Worm (Caenorhabditis elegans) whole organism, L4 larva: ENCODE measurements around the gene Y54G11A.14.

Experiments used
- F26F4.8 ChIP-seq: fragments of 200-800 bp; sonication (Bioruptor generic); conservative IDR thresholded peaks from 2 replicates; pipeline ENCODE4 v1.3.6; 2022; ENCODE audit warnings: missing genetic modification characterization, missing compliant biosample characterization
- F44E2.7 ChIP-seq: fragments of 200-800 bp; sonication (Bioruptor generic); IDR thresholded peaks from 2 replicates; pipeline ENCODE4 v2.1.2; 2022; ENCODE audit warnings: missing genetic modification characterization, missing compliant biosample characterization
- F49E8.2 ChIP-seq: sonication (generic microtip); optimal IDR thresholded peaks from 2 replicates; lab custom pipeline; 2016; ENCODE audit warnings: missing compliant biosample characterization, mild to moderate bottlenecking, missing genetic modification characterization, borderline replicate concordance
- T20F7.1 ChIP-seq: fragments of 200-800 bp; sonication (Bioruptor generic); optimal IDR thresholded peaks from 2 replicates; lab custom pipeline; 2018; ENCODE audit warnings: mild to moderate bottlenecking, missing genetic modification characterization, missing compliant biosample characterization
- ZK337.2 ChIP-seq: fragments of 200-800 bp; sonication (Bioruptor generic); IDR thresholded peaks from 2 replicates; pipeline ENCODE4 v1.3.6; 2022; ENCODE audit warnings: missing genetic modification reagents, missing genetic modification characterization, missing compliant biosample characterization
- ama-1 ChIP-seq: fragments of 150-350 bp; optimal IDR thresholded peaks from 2 replicates; lab custom pipeline; 2014; ENCODE audit warnings: inconsistent platforms, mixed read lengths
- ceh-20 ChIP-seq: fragments of 200-800 bp; sonication (Bioruptor generic); IDR thresholded peaks from 2 replicates; pipeline ENCODE4 v1.3.6; 2022; ENCODE audit warnings: missing genetic modification reagents, missing genetic modification characterization, missing compliant biosample characterization
- ceh-28 ChIP-seq: fragments of 150-350 bp; optimal IDR thresholded peaks from 2 replicates; lab custom pipeline; 2014; ENCODE audit warnings: missing biosample characterization, missing genetic modification reagents, missing genetic modification characterization
- ceh-32 ChIP-seq: sonication (generic microtip); optimal IDR thresholded peaks from 2 replicates; lab custom pipeline; 2016; ENCODE audit warnings: mild to moderate bottlenecking, missing genetic modification characterization, missing compliant biosample characterization; ENCODE audit not compliant: poor library complexity
- ceh-62 ChIP-seq: sonication (generic microtip); optimal IDR thresholded peaks from 2 replicates; lab custom pipeline; 2017; ENCODE audit warnings: missing biosample characterization, missing genetic modification characterization
- ces-1 ChIP-seq: fragments of 150-350 bp; sonication (generic microtip); optimal IDR thresholded peaks from 4 replicates; lab custom pipeline; 2014; ENCODE audit warnings: missing biosample characterization, missing genetic modification reagents, missing genetic modification characterization
- cey-2 ChIP-seq: sonication (generic microtip); optimal IDR thresholded peaks from 3 replicates; lab custom pipeline; 2017; ENCODE audit warnings: missing genetic modification characterization, mild to moderate bottlenecking, missing compliant biosample characterization, antibody characterized with exemption, borderline replicate concordance; ENCODE audit not compliant: insufficient read depth
- ctbp-1 ChIP-seq: fragments of 200-800 bp; sonication (Bioruptor generic); IDR thresholded peaks from 2 replicates; pipeline ENCODE4 v1.3.6; 2022; ENCODE audit warnings: missing genetic modification reagents, missing genetic modification characterization, missing compliant biosample characterization
- daf-12 ChIP-seq: fragments of 150-350 bp; optimal IDR thresholded peaks from 2 replicates; lab custom pipeline; 2014; ENCODE audit warnings: missing biosample characterization, missing genetic modification reagents, missing genetic modification characterization
- dmd-6 ChIP-seq: fragments of 200-800 bp; sonication (Bioruptor generic); IDR thresholded peaks from 2 replicates; pipeline ENCODE4 v1.3.6; 2022; ENCODE audit warnings: missing genetic modification reagents, missing genetic modification characterization, missing compliant biosample characterization
- dmd-9 ChIP-seq: fragments of 200-800 bp; sonication (Bioruptor generic); IDR thresholded peaks from 2 replicates; pipeline ENCODE4 v1.3.6; 2022; ENCODE audit warnings: missing genetic modification reagents, missing genetic modification characterization, missing compliant biosample characterization
- egl-27 ChIP-seq: sonication (generic microtip); optimal IDR thresholded peaks from 3 replicates; lab custom pipeline; 2017; ENCODE audit warnings: missing biosample characterization, missing genetic modification reagents, missing genetic modification characterization
- fkh-10 ChIP-seq: fragments of 150-350 bp; optimal IDR thresholded peaks from 2 replicates; lab custom pipeline; 2014; ENCODE audit warnings: missing biosample characterization, missing genetic modification reagents, missing genetic modification characterization
- hlh-11 ChIP-seq: fragments of 200-800 bp; sonication (Bioruptor generic); optimal IDR thresholded peaks from 2 replicates; lab custom pipeline; 2018; ENCODE audit warnings: mild to moderate bottlenecking, missing genetic modification characterization, missing compliant biosample characterization
- hmg-1.1 ChIP-seq: fragments of 200-800 bp; sonication (Bioruptor generic); IDR thresholded peaks from 2 replicates; pipeline ENCODE4 v1.3.6; 2022; ENCODE audit warnings: missing genetic modification reagents, missing genetic modification characterization, missing compliant biosample characterization
- jun-1 ChIP-seq: fragments of 150-350 bp; optimal IDR thresholded peaks from 2 replicates; lab custom pipeline; 2014; ENCODE audit warnings: missing biosample characterization, missing genetic modification reagents, missing genetic modification characterization
- lim-7 ChIP-seq: fragments of 200-800 bp; sonication (Bioruptor generic); IDR thresholded peaks from 2 replicates; pipeline ENCODE4 v1.3.6; 2022; ENCODE audit warnings: missing genetic modification characterization, missing compliant biosample characterization
- lin-1 ChIP-seq: fragments of 200-800 bp; sonication (Bioruptor generic); IDR thresholded peaks from 2 replicates; pipeline ENCODE4 v1.3.6; 2022; ENCODE audit warnings: missing genetic modification reagents, missing genetic modification characterization, missing compliant biosample characterization
- lin-15B ChIP-seq: fragments of 150-350 bp; sonication (generic microtip); optimal IDR thresholded peaks from 3 replicates; lab custom pipeline; 2014; ENCODE audit warnings: missing biosample characterization, missing genetic modification characterization
- lin-38 ChIP-seq: fragments of 200-800 bp; sonication (Bioruptor generic); IDR thresholded peaks from 2 replicates; pipeline ENCODE4 v1.3.6; 2022; ENCODE audit warnings: missing genetic modification reagents, missing genetic modification characterization, missing compliant biosample characterization
- lin-39 ChIP-seq: fragments of 150-350 bp; optimal IDR thresholded peaks from 2 replicates; lab custom pipeline; 2014; ENCODE audit warnings: missing biosample characterization, missing genetic modification reagents, missing genetic modification characterization
- madf-5 ChIP-seq, 2 experiments: fragments of 200-800 bp; sonication (Bioruptor generic); IDR thresholded peaks; 2 replicates each; pipeline ENCODE4 v1.3.6; 2022; ENCODE audit warnings: missing compliant biosample characterization in 2 of 2, missing genetic modification characterization in 2 of 2
- madf-9 ChIP-seq: fragments of 200-800 bp; sonication (Bioruptor generic); conservative IDR thresholded peaks from 2 replicates; pipeline ENCODE4 v1.3.6; 2022; ENCODE audit warnings: missing genetic modification reagents, missing genetic modification characterization, missing compliant biosample characterization
- mep-1 ChIP-seq: fragments of 150-350 bp; sonication (generic microtip); optimal IDR thresholded peaks from 3 replicates; lab custom pipeline; 2014; ENCODE audit warnings: missing biosample characterization, missing genetic modification characterization
- mes-2 ChIP-seq: sonication (generic microtip); optimal IDR thresholded peaks from 2 replicates; lab custom pipeline; 2016; ENCODE audit warnings: missing genotype, mild to moderate bottlenecking, missing genetic modification characterization, missing compliant biosample characterization; ENCODE audit not compliant: poor library complexity, severe bottlenecking
- mxl-3 ChIP-seq: fragments of 200-800 bp; sonication (Bioruptor generic); optimal IDR thresholded peaks from 2 replicates; lab custom pipeline; 2018; ENCODE audit warnings: mild to moderate bottlenecking, missing genetic modification characterization, missing compliant biosample characterization
- nhr-10 ChIP-seq: fragments of 150-350 bp; optimal IDR thresholded peaks from 2 replicates; lab custom pipeline; 2014; ENCODE audit warnings: missing biosample characterization, missing genetic modification characterization
- nhr-102 ChIP-seq: sonication (generic microtip); optimal IDR thresholded peaks from 2 replicates; lab custom pipeline; 2016; ENCODE audit warnings: mild to moderate bottlenecking, missing genetic modification characterization, moderate library complexity, missing compliant biosample characterization
- nhr-111 ChIP-seq: fragments of 200-800 bp; sonication (Bioruptor generic); optimal IDR thresholded peaks from 2 replicates; lab custom pipeline; 2018; ENCODE audit warnings: mild to moderate bottlenecking, missing genetic modification characterization, missing compliant biosample characterization
- nhr-25 ChIP-seq: sonication (generic microtip); optimal IDR thresholded peaks from 2 replicates; lab custom pipeline; 2017; ENCODE audit warnings: missing genetic modification characterization, mild to moderate bottlenecking, missing compliant biosample characterization, antibody characterized with exemption, moderate library complexity, borderline replicate concordance; ENCODE audit not compliant: insufficient read depth
- nhr-28 ChIP-seq: fragments of 150-350 bp; optimal IDR thresholded peaks from 2 replicates; lab custom pipeline; 2014; ENCODE audit warnings: missing biosample characterization, missing genetic modification characterization
- nhr-6 ChIP-seq: fragments of 150-350 bp; optimal IDR thresholded peaks from 2 replicates; lab custom pipeline; 2014; ENCODE audit warnings: missing biosample characterization, missing genetic modification characterization
- nhr-76 ChIP-seq: fragments of 150-350 bp; optimal IDR thresholded peaks from 2 replicates; lab custom pipeline; 2014; ENCODE audit warnings: missing biosample characterization, missing genetic modification characterization
- nhr-77 ChIP-seq: fragments of 150-350 bp; optimal IDR thresholded peaks from 2 replicates; lab custom pipeline; 2014; ENCODE audit warnings: missing biosample characterization, missing genetic modification characterization
- php-3 ChIP-seq: fragments of 200-800 bp; sonication (Bioruptor generic); IDR thresholded peaks from 2 replicates; pipeline ENCODE4 v1.3.6; 2022; ENCODE audit warnings: missing genetic modification reagents, missing genetic modification characterization, missing compliant biosample characterization
- pqm-1 ChIP-seq: sonication (generic microtip); optimal IDR thresholded peaks from 2 replicates; lab custom pipeline; 2017; ENCODE audit warnings: missing biosample characterization, missing genetic modification characterization
- saeg-2 ChIP-seq: fragments of 200-800 bp; sonication (Bioruptor generic); IDR thresholded peaks from 2 replicates; pipeline ENCODE4 v1.3.6; 2022; ENCODE audit warnings: missing genetic modification reagents, missing genetic modification characterization, missing compliant biosample characterization
- sdz-12 ChIP-seq: fragments of 200-800 bp; sonication (Bioruptor generic); optimal IDR thresholded peaks from 2 replicates; lab custom pipeline; 2018; ENCODE audit warnings: mild to moderate bottlenecking, missing genetic modification characterization, missing compliant biosample characterization
- snpc-1.2 ChIP-seq: fragments of 200-800 bp; sonication (Bioruptor generic); IDR thresholded peaks from 2 replicates; pipeline ENCODE4 v1.3.6; 2022; ENCODE audit warnings: missing genetic modification reagents, missing genetic modification characterization, missing compliant biosample characterization
- snpc-4 ChIP-seq: fragments of 150-350 bp; optimal IDR thresholded peaks from 2 replicates; lab custom pipeline; 2014; ENCODE audit warnings: missing biosample characterization, missing genetic modification characterization
- spr-1 ChIP-seq: sonication (generic microtip); optimal IDR thresholded peaks from 2 replicates; lab custom pipeline; 2016; ENCODE audit warnings: mild to moderate bottlenecking, missing genetic modification characterization, missing compliant biosample characterization
- spr-3 ChIP-seq: fragments of 200-800 bp; sonication (Bioruptor generic); optimal IDR thresholded peaks from 2 replicates; lab custom pipeline; 2018; ENCODE audit warnings: mild to moderate bottlenecking, missing genetic modification characterization, missing compliant biosample characterization
- tag-97 ChIP-seq: fragments of 200-800 bp; sonication (Bioruptor generic); IDR thresholded peaks from 2 replicates; pipeline ENCODE4 v1.3.6; 2022; ENCODE audit warnings: missing genetic modification characterization, missing compliant biosample characterization
- tra-1 ChIP-seq: fragments of 200-800 bp; sonication (Bioruptor generic); IDR thresholded peaks from 2 replicates; pipeline ENCODE4 v1.3.6; 2022; ENCODE audit warnings: missing genetic modification reagents, missing genetic modification characterization, missing compliant biosample characterization
- zfp-2 ChIP-seq: sonication (generic microtip); optimal IDR thresholded peaks from 2 replicates; lab custom pipeline; 2016; ENCODE audit warnings: mild to moderate bottlenecking, missing genetic modification characterization, missing compliant biosample characterization
- ztf-7 ChIP-seq: fragments of 150-350 bp; optimal IDR thresholded peaks from 2 replicates; lab custom pipeline; 2014; ENCODE audit warnings: missing biosample characterization, missing genetic modification characterization

Gene Y54G11A.14

ce11 chrII:14365182-14365751 is 47.3 kb downstream of the Y54G11A.14 start, which contains the start of gene imb-2:
Gene imb-2 (plus strand): TSS chrII:14365701.
- peak; percentile 26 for TF ChIP-seq hlh-11
- no peak for TF ChIP-seq php-3 (GFP tag; lab: Robert Waterston, UW)
- no peak for TF ChIP-seq lin-1
- no peak for TF ChIP-seq ceh-32 (tag; lab: Kevin White, UChicago)
- no peak for TF ChIP-seq tag-97 (GFP tag; lab: Robert Waterston, UW)
- TF ChIP-seq ceh-28 (tag; lab: Kevin White, UChicago) = no peak
- peak; percentile 76 for TF ChIP-seq mep-1 (tag; lab: Kevin White, UChicago)
- no peak for TF ChIP-seq ceh-62
- no peak for TF ChIP-seq spr-3 (GFP tag; lab: Kevin White, UChicago)
- TF ChIP-seq T20F7.1 = no peak
- no peak for TF ChIP-seq nhr-25 (tag; lab: Kevin White, UChicago)
- no peak for TF ChIP-seq nhr-10 (tag; lab: Kevin White, UChicago)
- TF ChIP-seq tra-1 (GFP tag; lab: Robert Waterston, UW) = no peak
- TF ChIP-seq ZK337.2 (GFP tag; lab: Robert Waterston, UW) = no peak
- TF ChIP-seq fkh-10 = peak; percentile 67
- peak; percentile 13 for TF ChIP-seq mxl-3 (GFP tag; lab: Kevin White, UChicago)
- no peak for TF ChIP-seq dmd-9 (GFP tag; lab: Robert Waterston, UW)
- TF ChIP-seq madf-9 (GFP tag; lab: Robert Waterston, UW) = no peak
- no peak for TF ChIP-seq jun-1 (tag; lab: Kevin White, UChicago)
- TF ChIP-seq ama-1 (lab: Kevin White, UChicago) = no peak
- TF ChIP-seq spr-1 (tag; lab: Kevin White, UChicago) = no peak
- TF ChIP-seq madf-5 (GFP tag; IDR thresholded peaks at IDR 0.05; lab: Robert Waterston, UW) = no peak
- TF ChIP-seq ztf-7 = no peak
- TF ChIP-seq ctbp-1 (GFP tag; lab: Robert Waterston, UW) = no peak
- no peak for TF ChIP-seq nhr-111
- TF ChIP-seq lin-39 (tag; lab: Kevin White, UChicago) = no peak
- no peak for TF ChIP-seq snpc-1.2 (GFP tag; lab: Robert Waterston, UW)
- no peak for TF ChIP-seq cey-2
- TF ChIP-seq snpc-4 (tag; lab: Kevin White, UChicago) = no peak
- no peak for TF ChIP-seq F26F4.8 (GFP tag; lab: Robert Waterston, UW)
- TF ChIP-seq lin-38 (GFP tag; lab: Robert Waterston, UW) = peak; percentile 61
- TF ChIP-seq F49E8.2 (tag; lab: Kevin White, UChicago) = peak; percentile 28
- TF ChIP-seq ces-1 (GFP tag; lab: Kevin White, UChicago) = no peak
- no peak for TF ChIP-seq pqm-1 (tag; lab: Kevin White, UChicago)
- TF ChIP-seq daf-12 (tag; lab: Kevin White, UChicago) = no peak
- peak; percentile 13 for TF ChIP-seq nhr-28 (tag; lab: Kevin White, UChicago)
- peak; percentile 85 for TF ChIP-seq nhr-77 (tag; lab: Kevin White, UChicago)
- 0 out of 2 replicates have a peak, but pooled peaks have one; percentile 43 for TF ChIP-seq hmg-1.1 (GFP tag; lab: Robert Waterston, UW)
- no peak for TF ChIP-seq nhr-102
- TF ChIP-seq egl-27 (tag; lab: Kevin White, UChicago) = no peak
- TF ChIP-seq dmd-6 = 0 out of 2 replicates have a peak, but pooled peaks have one; percentile 16
- peak; percentile 70 for TF ChIP-seq mes-2 (tag; lab: Kevin White, UChicago)
- TF ChIP-seq nhr-6 = peak; percentile 50
- no peak for TF ChIP-seq lin-15B (tag; lab: Kevin White, UChicago)
- no peak for TF ChIP-seq nhr-76 (tag; lab: Kevin White, UChicago)
- no peak for TF ChIP-seq sdz-12 (GFP tag; lab: Kevin White, UChicago)
- no peak for TF ChIP-seq saeg-2
- no peak for TF ChIP-seq zfp-2 (tag; lab: Kevin White, UChicago)
- no peak for TF ChIP-seq lim-7 (GFP tag; lab: Robert Waterston, UW)
- no peak for TF ChIP-seq F44E2.7 (GFP tag; lab: Robert Waterston, UW)
- TF ChIP-seq ceh-20 (GFP tag; lab: Robert Waterston, UW) = no peak
